Fruit fly (Drosophila melanogaster) whole organism, pupa: Measurements from ENCODE around the gene Rga.

ENCODE experiments used
- CG10348 ChIP-seq: fragments of 200-800 bp; sonication (Bioruptor generic); IDR thresholded peaks from 2 replicates; pipeline ENCODE4 v1.3.6; 2022; ENCODE audit warnings: missing biosample characterization, missing genetic modification characterization
- CG13204 ChIP-seq: fragments of 200-800 bp; sonication (Bioruptor generic); optimal IDR thresholded peaks from 2 replicates; lab custom pipeline; 2018; ENCODE audit warnings: missing biosample characterization, mild to moderate bottlenecking, missing genetic modification characterization, moderate library complexity
- CG14655 ChIP-seq: fragments of 200-800 bp; sonication (Bioruptor generic); optimal IDR thresholded peaks from 3 replicates; lab custom pipeline; 2017; ENCODE audit warnings: mild to moderate bottlenecking, missing biosample characterization, missing genetic modification reagents, missing genetic modification characterization
- CG15710 ChIP-seq: fragments of 200-800 bp; sonication (Bioruptor generic); optimal IDR thresholded peaks from 2 replicates; lab custom pipeline; 2018; ENCODE audit warnings: missing biosample characterization, mild to moderate bottlenecking, missing genetic modification characterization, moderate library complexity
- CG17806 ChIP-seq: fragments of 200-800 bp; sonication (Bioruptor generic); optimal IDR thresholded peaks from 2 replicates; lab custom pipeline; 2018; ENCODE audit warnings: missing biosample characterization, mild to moderate bottlenecking, missing genetic modification characterization, moderate library complexity
- CG32121 ChIP-seq: fragments of 200-800 bp; sonication (Bioruptor generic); IDR thresholded peaks from 2 replicates; pipeline ENCODE4 v1.3.6; 2022; ENCODE audit warnings: missing biosample characterization, missing genetic modification characterization
- CG4496 ChIP-seq: fragments of 200-800 bp; sonication (Bioruptor generic); IDR thresholded peaks from 3 replicates; pipeline ENCODE4 v1.3.6; 2022; ENCODE audit warnings: missing biosample characterization, missing genetic modification characterization
- CG9948 ChIP-seq: fragments of 200-800 bp; sonication (Bioruptor generic); optimal IDR thresholded peaks from 2 replicates; lab custom pipeline; 2018; ENCODE audit warnings: missing biosample characterization, mild to moderate bottlenecking, missing genetic modification characterization, moderate library complexity
- rn ChIP-seq: fragments of 200-800 bp; sonication (Bioruptor generic); IDR thresholded peaks from 2 replicates; pipeline ENCODE4 v1.3.6; 2022; ENCODE audit warnings: missing biosample characterization, missing genetic modification characterization

- TF ChIP-seq CG32121 (GFP tag; lab: Robert Waterston, UW) (no peak), CG4496 (GFP tag; lab: Robert Waterston, UW) (no peak), CG10348 (no peak), CG14655 (GFP tag; lab: Kevin White, UChicago) (no peak), CG15710 (tag; lab: Kevin White, UChicago) (no peak), CG13204 (no peak), CG9948 (tag; lab: Kevin White, UChicago) (no peak), CG17806 (no peak), rn (GFP tag; lab: Robert Waterston, UW) (no peak)
Observed at dm6 chr3R:5653887-5654286, 41.0 kb upstream of the Rga start.
